Worm (Caenorhabditis elegans): ENCODE measurements around the gene Y44A6D.3.

DNA sequence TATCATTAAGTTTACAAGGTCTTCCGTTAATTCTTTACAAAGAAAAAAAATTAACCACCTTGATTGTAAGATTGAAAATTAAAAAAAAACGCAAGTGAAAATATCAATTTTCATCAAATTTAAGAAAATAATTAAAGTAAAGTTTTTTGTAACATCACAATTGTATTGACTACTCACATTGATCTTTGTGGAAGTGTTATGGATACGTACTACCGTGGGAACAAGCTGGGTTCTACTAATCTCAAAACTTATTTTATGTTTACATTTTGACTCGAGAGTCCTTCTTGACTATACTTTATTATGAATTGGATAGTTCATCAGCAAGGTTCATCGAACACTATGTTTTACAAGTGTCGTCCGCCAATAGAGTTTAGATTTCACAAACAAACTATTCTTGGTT lies 37.3 kb upstream of the Y44A6D.3 start, which contains the start of gene num-1:
- TF ChIP-seq npax-4 (tag; optimal IDR thresholded peaks at IDR 0.05) (no peak), zip-5 (tag; optimal IDR thresholded peaks at IDR 0.05) (no peak), pha-4 (tag; optimal IDR thresholded peaks at IDR 0.05) (no peak), ama-1 (optimal IDR thresholded peaks at IDR 0.05) (no peak), hlh-6 (tag; optimal IDR thresholded peaks at IDR 0.05) (no peak), ceh-48 (tag; optimal IDR thresholded peaks at IDR 0.05) (no peak), K09A11.1 (tag; optimal IDR thresholded peaks at IDR 0.05; ENCODE audit: insufficient read depth) (no peak), C08G9.2 (tag; optimal IDR thresholded peaks at IDR 0.05) (no peak), ceh-34 (tag; optimal IDR thresholded peaks at IDR 0.05) (no peak), nfya-1 (tag; optimal IDR thresholded peaks at IDR 0.05) (no peak), tbx-2 (tag; optimal IDR thresholded peaks at IDR 0.05) (no peak), sdc-2 (tag; optimal IDR thresholded peaks at IDR 0.05) (no peak)
